Fruit fly (Drosophila melanogaster): ENCODE measurements around the gene Fntb.

Gene Fntb

DNA sequence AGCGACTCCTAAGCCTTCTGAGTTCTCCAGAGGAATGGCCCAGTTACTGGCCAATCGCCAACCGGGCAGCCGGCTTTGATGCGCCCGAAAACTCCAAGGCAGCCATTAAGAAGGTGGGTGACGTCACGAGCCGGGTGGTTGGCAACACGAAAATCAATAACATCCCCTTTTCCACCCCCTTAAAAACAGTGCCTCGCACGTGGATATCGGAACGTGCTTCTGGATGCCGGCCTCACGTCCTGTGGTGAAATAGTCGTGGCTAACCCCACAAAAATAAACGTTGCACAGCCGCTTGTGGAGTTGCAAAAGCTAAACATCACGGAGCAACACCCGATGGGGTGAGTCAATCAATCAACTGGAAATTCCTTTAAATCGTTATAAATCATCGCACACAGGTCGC, 23.8 kb downstream of the Fntb start:
- TF ChIP-seq CG32532 (GFP tag; IDR thresholded peaks at IDR 0.05) (no peak), nerfin-2 (GFP tag; IDR thresholded peaks at IDR 0.05; ENCODE audit: partially characterized antibody) (0 out of 2 replicates have a peak, but pooled peaks have one; percentile 10), onecut (GFP tag; IDR thresholded peaks at IDR 0.05) (peak; percentile 98), Oaz (GFP tag; IDR thresholded peaks at IDR 0.05) (no peak), CG6791 (GFP tag; IDR thresholded peaks at IDR 0.05; ENCODE audit: partially characterized antibody) (0 out of 3 replicates have a peak, but pooled peaks have one; percentile 24), Dp (GFP tag; optimal IDR thresholded peaks at IDR 0.05) (no peak), nerfin-1 (tag; optimal IDR thresholded peaks at IDR 0.05) (peak; percentile 97), seq (GFP tag; IDR thresholded peaks at IDR 0.05) (peak; percentile 42; the same call in 1 of the 2 replicates)

- no peak for TF ChIP-seq tx (GFP tag; optimal IDR thresholded peaks at IDR 0.05)
- TF ChIP-seq Bteb2 (GFP tag; optimal IDR thresholded peaks at IDR 0.05), result no peak
- TF ChIP-seq tll (GFP tag; optimal IDR thresholded peaks at IDR 0.05), result peak in 1 of 2 experiments; percentile 29
- TF ChIP-seq Ravus (GFP tag; IDR thresholded peaks at IDR 0.05), result no peak
- no peak for TF ChIP-seq ERR (GFP tag; optimal IDR thresholded peaks at IDR 0.05)
- no peak for TF ChIP-seq CG13624 (GFP tag; optimal IDR thresholded peaks at IDR 0.05)
- no peak for TF ChIP-seq CG4820 (GFP tag; optimal IDR thresholded peaks at IDR 0.05)
- TF ChIP-seq CG4360 (GFP tag; IDR thresholded peaks at IDR 0.05), result peak; percentile 69
- TF ChIP-seq Elba2 (GFP tag; optimal IDR thresholded peaks at IDR 0.05), result peak; percentile 58
- TF ChIP-seq CG3065 (GFP tag; optimal IDR thresholded peaks at IDR 0.05), result no peak
- no peak for TF ChIP-seq CG17385 (GFP tag; optimal IDR thresholded peaks at IDR 0.05)
- no peak for TF ChIP-seq CG11456 (GFP tag; IDR thresholded peaks at IDR 0.05)
- TF ChIP-seq twi (tag; optimal IDR thresholded peaks at IDR 0.05), result peak; percentile 81
- TF ChIP-seq Chrac-16 (GFP tag; optimal IDR thresholded peaks at IDR 0.05), result no peak
- no peak for TF ChIP-seq CG10321 (GFP tag; IDR thresholded peaks at IDR 0.05)
- TF ChIP-seq CG15269 (tag; optimal IDR thresholded peaks at IDR 0.05), result no peak
- TF ChIP-seq cad (GFP tag; optimal IDR thresholded peaks at IDR 0.05), result peak; percentile 81
- TF ChIP-seq CG32532 (GFP tag; IDR thresholded peaks at IDR 0.05), result no peak
Measured at dm6 chr3R:16468556-16468955, 35.8 kb downstream of the Fntb start.

- TF ChIP-seq so (GFP tag; IDR thresholded peaks at IDR 0.05), result no peak
- TF ChIP-seq row (GFP tag; IDR thresholded peaks at IDR 0.05), result peak; percentile 78
- TF ChIP-seq corto (GFP tag; optimal IDR thresholded peaks at IDR 0.05), result no peak
- TF ChIP-seq bowl (GFP tag; IDR thresholded peaks at IDR 0.05), result no peak
- no peak for TF ChIP-seq CG11723 (GFP tag; optimal IDR thresholded peaks at IDR 0.05)
- TF ChIP-seq pb (GFP tag; optimal IDR thresholded peaks at IDR 0.05), result no peak
- no peak for TF ChIP-seq Dip3 (GFP tag; optimal IDR thresholded peaks at IDR 0.05)
- TF ChIP-seq CG5180 (GFP tag; optimal IDR thresholded peaks at IDR 0.05), result no peak
- TF ChIP-seq CG3847 (GFP tag; IDR thresholded peaks at IDR 0.05), result peak; percentile 69
- TF ChIP-seq zen2 (GFP tag; IDR thresholded peaks at IDR 0.05; ENCODE audit: partially characterized antibody), result no peak
- TF ChIP-seq CG11695 (GFP tag; IDR thresholded peaks at IDR 0.05), result no peak
- TF ChIP-seq CG6654 (GFP tag; optimal IDR thresholded peaks at IDR 0.05), result no peak
- no peak for TF ChIP-seq her (GFP tag; optimal IDR thresholded peaks at IDR 0.05)
- TF ChIP-seq danr (GFP tag; IDR thresholded peaks at IDR 0.05), result no peak
- no peak for TF ChIP-seq CG14050 (GFP tag; IDR thresholded peaks at IDR 0.05)
- peak in 1 of 2 experiments; percentile 36 for TF ChIP-seq Hr51 (GFP tag; optimal IDR thresholded peaks at IDR 0.05)
- TF ChIP-seq kah (GFP tag; optimal IDR thresholded peaks at IDR 0.05), result no peak
- TF ChIP-seq CG12236 (GFP tag; optimal IDR thresholded peaks at IDR 0.05), result no peak
- TF ChIP-seq CG34422 (GFP tag; IDR thresholded peaks at IDR 0.05), result peak; percentile 21; the same call in 1 of the 3 replicates
- no peak for TF ChIP-seq CG8765 (GFP tag; IDR thresholded peaks at IDR 0.05)
- peak; percentile 59 for TF ChIP-seq CG6689 (GFP tag; IDR thresholded peaks at IDR 0.05)
- peak; percentile 38; the same call in 1 of the 2 replicates for TF ChIP-seq Atf6 (GFP tag; IDR thresholded peaks at IDR 0.05)
- no peak for TF ChIP-seq CG2120 (GFP tag; optimal IDR thresholded peaks at IDR 0.05)
- peak; percentile 45 for TF ChIP-seq CG10462 (GFP tag; optimal IDR thresholded peaks at IDR 0.05)
Measured at dm6 chr3R:16469501-16470263, 36.9 kb downstream of the Fntb start, which contains the start of the genes CG42232 and CSN5. Gene CG42232, minus strand, starts transcription at chr3R:16469663. Gene CSN5, plus strand, starts transcription at chr3R:16470099.

Measured in whole organism, embryonic.